Fruit fly (Drosophila melanogaster): ENCODE results near the gene Zasp67.
A peak's percentile ranks its signal among the peaks of the same experiment; 100 is the strongest.

The Zasp67 gene

dm6 chr3L:9745393-9745792 lies 52.1 kb downstream of the Zasp67 start:
- no peak for TF ChIP-seq CG11902 (GFP tag; optimal IDR thresholded peaks at IDR 0.05)
- peak; percentile 25 for TF ChIP-seq pdm3 (GFP tag; optimal IDR thresholded peaks at IDR 0.05)
- no peak for TF ChIP-seq svp (GFP tag)
- peak; percentile 26 for TF ChIP-seq CG3919 (GFP tag; optimal IDR thresholded peaks at IDR 0.05)
- TF ChIP-seq salr (GFP tag; optimal IDR thresholded peaks at IDR 0.05): peak in 1 of 2 experiments; percentile 70
- TF ChIP-seq fd59A (GFP tag; optimal IDR thresholded peaks at IDR 0.05): no peak
- peak; percentile 76 for TF ChIP-seq Gug (GFP tag; IDR thresholded peaks at IDR 0.05)
- TF ChIP-seq Sox15 (GFP tag; optimal IDR thresholded peaks at IDR 0.05): no peak
- peak; percentile 55 for TF ChIP-seq OdsH (GFP tag; optimal IDR thresholded peaks at IDR 0.05)
- no peak for TF ChIP-seq spab (GFP tag; optimal IDR thresholded peaks at IDR 0.05)
- peak; percentile 52 for TF ChIP-seq dac (GFP tag; optimal IDR thresholded peaks at IDR 0.05)
- TF ChIP-seq CG32006 (GFP tag; optimal IDR thresholded peaks at IDR 0.05): peak; percentile 89
- no peak for TF ChIP-seq Met (GFP tag; optimal IDR thresholded peaks at IDR 0.05)
- peak; percentile 63 for TF ChIP-seq Lpt (GFP tag; optimal IDR thresholded peaks at IDR 0.05)
- TF ChIP-seq Blimp-1 (GFP tag; optimal IDR thresholded peaks at IDR 0.05): no peak
- peak; percentile 59 for TF ChIP-seq achi (GFP tag; optimal IDR thresholded peaks at IDR 0.05)
- no peak for TF ChIP-seq lz (GFP tag; optimal IDR thresholded peaks at IDR 0.05)
- peak; percentile 20 for TF ChIP-seq Sox14 (GFP tag; optimal IDR thresholded peaks at IDR 0.05)
- no peak for TF ChIP-seq esn (GFP tag; optimal IDR thresholded peaks at IDR 0.05)
- no peak for TF ChIP-seq CG9139 (GFP tag; optimal IDR thresholded peaks at IDR 0.05)
- TF ChIP-seq net (GFP tag; optimal IDR thresholded peaks at IDR 0.05): peak; percentile 27
- TF ChIP-seq CG3032 (tag; optimal IDR thresholded peaks at IDR 0.05): peak; percentile 33
- TF ChIP-seq CG11762 (GFP tag; optimal IDR thresholded peaks at IDR 0.05; ENCODE audit: insufficient read depth): no peak
- TF ChIP-seq Hr4 (GFP tag; optimal IDR thresholded peaks at IDR 0.05): peak; percentile 63
- TF ChIP-seq CG4318 (GFP tag; optimal IDR thresholded peaks at IDR 0.05): peak; percentile 68
- peak; percentile 32 for TF ChIP-seq Ets96B (tag; optimal IDR thresholded peaks at IDR 0.05)
- no peak for TF ChIP-seq fd85E (GFP tag; optimal IDR thresholded peaks at IDR 0.05)
- no peak for TF ChIP-seq CG31627 (GFP tag; optimal IDR thresholded peaks at IDR 0.05)
- TF ChIP-seq Eip75B (GFP tag; optimal IDR thresholded peaks at IDR 0.05): no peak
- TF ChIP-seq Hr38 (GFP tag; optimal IDR thresholded peaks at IDR 0.05): no peak
- TF ChIP-seq CG16779 (tag; optimal IDR thresholded peaks at IDR 0.05): peak; percentile 27
- TF ChIP-seq CG10631 (GFP tag; optimal IDR thresholded peaks at IDR 0.05): peak; percentile 69
- TF ChIP-seq Sox102F (GFP tag; optimal IDR thresholded peaks at IDR 0.05): no peak
- peak; percentile 86 for TF ChIP-seq eg (GFP tag; IDR thresholded peaks at IDR 0.05)
- TF ChIP-seq CG8319 (GFP tag; optimal IDR thresholded peaks at IDR 0.05): no peak
- TF ChIP-seq CG7368 (GFP tag; optimal IDR thresholded peaks at IDR 0.05): no peak
- no peak for TF ChIP-seq Eip93F (GFP tag; optimal IDR thresholded peaks at IDR 0.05)
- TF ChIP-seq cyc (GFP tag; optimal IDR thresholded peaks at IDR 0.05): no peak
- TF ChIP-seq Ets21C (GFP tag; optimal IDR thresholded peaks at IDR 0.05): no peak
- TF ChIP-seq CG1621 (tag; optimal IDR thresholded peaks at IDR 0.05): no peak
- no peak for TF ChIP-seq Hr39 (GFP tag; optimal IDR thresholded peaks at IDR 0.05)
- no peak for TF ChIP-seq CG10669 (GFP tag; optimal IDR thresholded peaks at IDR 0.05)
- TF ChIP-seq CG6808 (GFP tag; optimal IDR thresholded peaks at IDR 0.05): no peak
- no peak for TF ChIP-seq ss (GFP tag; optimal IDR thresholded peaks at IDR 0.05)
- peak; percentile 70 for TF ChIP-seq Eip78C (GFP tag)
- TF ChIP-seq CG6276 (GFP tag; optimal IDR thresholded peaks at IDR 0.05): peak; percentile 80
- no peak for TF ChIP-seq CG6854 (GFP tag; optimal IDR thresholded peaks at IDR 0.05)
- TF ChIP-seq Smox (GFP tag; optimal IDR thresholded peaks at IDR 0.05): no peak
- peak; percentile 22 for TF ChIP-seq acj6 (GFP tag; optimal IDR thresholded peaks at IDR 0.05)
- peak; percentile 89 for TF ChIP-seq CG15336 (GFP tag; IDR thresholded peaks at IDR 0.05)
- no peak for TF ChIP-seq CG8632 (GFP tag; optimal IDR thresholded peaks at IDR 0.05)
- TF ChIP-seq vri (GFP tag; optimal IDR thresholded peaks at IDR 0.05): no peak
- peak; percentile 20 for TF ChIP-seq dsx (GFP tag; optimal IDR thresholded peaks at IDR 0.05; ENCODE audit: poor library complexity, severe bottlenecking)
